Worm (Caenorhabditis elegans) whole organism, young adult: ENCODE results near the gene C16C10.8.

Experiments used
- B0019.2 ChIP-seq: fragments of 200-800 bp; sonication (Bioruptor generic); conservative IDR thresholded peaks from 2 replicates; pipeline ENCODE4 v1.3.6; 2022; ENCODE audit warnings: missing genetic modification reagents, missing genetic modification characterization, missing compliant biosample characterization
- B0336.3 ChIP-seq: fragments of 200-800 bp; sonication (Bioruptor generic); IDR thresholded peaks from 2 replicates; pipeline ENCODE4 v1.3.6; 2022; ENCODE audit warnings: missing genetic modification characterization, missing compliant biosample characterization
- F10E7.11 ChIP-seq: sonication (generic microtip); optimal IDR thresholded peaks from 2 replicates; lab custom pipeline; 2017; ENCODE audit warnings: mild to moderate bottlenecking, missing genetic modification characterization, moderate library complexity, missing compliant biosample characterization
- F22D6.2 ChIP-seq: sonication (generic microtip); optimal IDR thresholded peaks from 2 replicates; lab custom pipeline; 2016; ENCODE audit warnings: mild to moderate bottlenecking, missing genetic modification characterization, missing compliant biosample characterization
- F39B2.1 ChIP-seq: fragments of 200-800 bp; sonication (Bioruptor generic); IDR thresholded peaks from 2 replicates; pipeline ENCODE4 v1.3.6; 2022; ENCODE audit warnings: missing genetic modification reagents, missing genetic modification characterization, missing compliant biosample characterization
- F49E8.2 ChIP-seq: sonication (generic microtip); optimal IDR thresholded peaks from 3 replicates; lab custom pipeline; 2017; ENCODE audit warnings: missing genetic modification characterization, mild to moderate bottlenecking, missing compliant biosample characterization, antibody characterized with exemption, moderate library complexity; ENCODE audit not compliant: insufficient read depth
- K11D2.4 ChIP-seq: fragments of 200-800 bp; sonication (Bioruptor generic); IDR thresholded peaks from 2 replicates; pipeline ENCODE4 v1.3.6; 2022; ENCODE audit warnings: missing genetic modification reagents, missing genetic modification characterization, missing compliant biosample characterization
- K12H6.12 ChIP-seq: fragments of 200-800 bp; sonication (Bioruptor generic); optimal IDR thresholded peaks from 2 replicates; lab custom pipeline; 2018; ENCODE audit warnings: mild to moderate bottlenecking, missing genetic modification characterization, missing compliant biosample characterization
- T26A5.8 ChIP-seq: sonication (generic microtip); optimal IDR thresholded peaks from 2 replicates; lab custom pipeline; 2016; ENCODE audit warnings: missing genetic modification characterization, missing compliant biosample characterization
- Y53F4B.3 ChIP-seq: fragments of 200-800 bp; sonication (Bioruptor generic); IDR thresholded peaks from 2 replicates; pipeline ENCODE4 v1.3.6; 2022; ENCODE audit warnings: missing genetic modification reagents, missing genetic modification characterization, missing compliant biosample characterization
- Y53G8AR.9 ChIP-seq: fragments of 200-800 bp; sonication (Bioruptor generic); conservative IDR thresholded peaks from 2 replicates; pipeline ENCODE4 v1.3.6; 2022; ENCODE audit warnings: missing genetic modification reagents, missing genetic modification characterization, missing compliant biosample characterization
- Y67H2A.10 ChIP-seq: fragments of 200-800 bp; sonication (Bioruptor generic); conservative IDR thresholded peaks from 2 replicates; pipeline ENCODE4 v1.3.6; 2022; ENCODE audit warnings: missing genetic modification reagents, missing genetic modification characterization, missing compliant biosample characterization
- Y95B8A.8 ChIP-seq: fragments of 200-800 bp; sonication (Bioruptor generic); IDR thresholded peaks from 2 replicates; pipeline ENCODE4 v1.3.6; 2022; ENCODE audit warnings: missing genetic modification reagents, missing genetic modification characterization, missing compliant biosample characterization
- ama-1 ChIP-seq, 3 experiments: fragments of 150-350 bp in 1 of 3; sonication (generic microtip) in 2 of 3; optimal IDR thresholded peaks; 2 replicates each; lab custom pipeline; 2014 to 2018; ENCODE audit warnings: missing biosample characterization in 2 of 3, missing genetic modification characterization in 2 of 3, missing genetic modification reagents in 2 of 3
- atf-7 ChIP-seq: sonication (generic microtip); optimal IDR thresholded peaks from 2 replicates; lab custom pipeline; 2017; ENCODE audit warnings: mild to moderate bottlenecking, missing genetic modification characterization, missing compliant biosample characterization
- cebp-2 ChIP-seq: fragments of 200-800 bp; sonication (Bioruptor generic); IDR thresholded peaks from 2 replicates; pipeline ENCODE4 v1.3.6; 2022; ENCODE audit warnings: missing genetic modification characterization, missing compliant biosample characterization
- ceh-100 ChIP-seq: fragments of 200-800 bp; sonication (Bioruptor generic); IDR thresholded peaks from 2 replicates; pipeline ENCODE4 v1.3.6; 2022; ENCODE audit warnings: missing genetic modification reagents, missing genetic modification characterization, missing compliant biosample characterization
- ceh-27 ChIP-seq: fragments of 200-800 bp; sonication (Bioruptor generic); optimal IDR thresholded peaks from 2 replicates; lab custom pipeline; 2018; ENCODE audit warnings: mild to moderate bottlenecking, missing genetic modification characterization, moderate library complexity, missing compliant biosample characterization
- ceh-58 ChIP-seq: fragments of 200-800 bp; sonication (Bioruptor generic); IDR thresholded peaks from 2 replicates; pipeline ENCODE4 v1.3.6; 2022; ENCODE audit warnings: missing genetic modification characterization, missing compliant biosample characterization
- ceh-91 ChIP-seq: fragments of 200-800 bp; sonication (Bioruptor generic); IDR thresholded peaks from 2 replicates; pipeline ENCODE4 v1.3.6; 2022; ENCODE audit warnings: missing genetic modification reagents, missing genetic modification characterization, missing compliant biosample characterization
- dox-1 ChIP-seq: fragments of 200-800 bp; sonication (Bioruptor generic); IDR thresholded peaks from 2 replicates; pipeline ENCODE4 v1.3.6; 2022; ENCODE audit warnings: missing genetic modification reagents, missing genetic modification characterization, missing compliant biosample characterization
- egrh-3 ChIP-seq: fragments of 200-800 bp; sonication (Bioruptor generic); IDR thresholded peaks from 2 replicates; pipeline ENCODE4 v1.3.6; 2022; ENCODE audit warnings: missing genetic modification reagents, missing genetic modification characterization, missing compliant biosample characterization
- gei-17 ChIP-seq: fragments of 200-800 bp; sonication (Bioruptor generic); optimal IDR thresholded peaks from 2 replicates; lab custom pipeline; 2018; ENCODE audit warnings: mild to moderate bottlenecking, missing genetic modification characterization, missing compliant biosample characterization
- him-1 ChIP-seq: sonication (generic microtip); optimal IDR thresholded peaks from 2 replicates; lab custom pipeline; 2016; ENCODE audit warnings: missing genotype, missing genetic modification reagents, missing genetic modification characterization, missing compliant biosample characterization
- hlh-26 ChIP-seq: fragments of 200-800 bp; sonication (Bioruptor generic); conservative IDR thresholded peaks from 2 replicates; pipeline ENCODE4 v1.3.6; 2022; ENCODE audit warnings: missing genetic modification reagents, missing genetic modification characterization, missing compliant biosample characterization
- hmg-1.2 ChIP-seq: fragments of 200-800 bp; sonication (Bioruptor generic); IDR thresholded peaks from 2 replicates; pipeline ENCODE4 v1.3.6; 2022; ENCODE audit warnings: missing genetic modification reagents, missing genetic modification characterization, missing compliant biosample characterization
- hrde-1 ChIP-seq: sonication (generic microtip); optimal IDR thresholded peaks from 2 replicates; lab custom pipeline; 2016; ENCODE audit warnings: missing genetic modification characterization, mild to moderate bottlenecking, missing compliant biosample characterization, moderate library complexity, missing genotype, missing genetic modification reagents, borderline replicate concordance
- let-526 ChIP-seq: fragments of 200-800 bp; sonication (Bioruptor generic); IDR thresholded peaks from 2 replicates; pipeline ENCODE4 v1.3.6; 2022; ENCODE audit warnings: missing genetic modification reagents, missing genetic modification characterization, missing compliant biosample characterization
- lin-54 ChIP-seq: fragments of 200-800 bp; sonication (Bioruptor generic); optimal IDR thresholded peaks from 2 replicates; lab custom pipeline; 2018; ENCODE audit warnings: mild to moderate bottlenecking, missing genetic modification characterization, missing compliant biosample characterization
- madf-10 ChIP-seq: sonication (generic microtip); optimal IDR thresholded peaks from 2 replicates; lab custom pipeline; 2016; ENCODE audit warnings: mild to moderate bottlenecking, missing genetic modification characterization, missing compliant biosample characterization
- mes-4 ChIP-seq: sonication (generic microtip); optimal IDR thresholded peaks from 2 replicates; lab custom pipeline; 2016; ENCODE audit warnings: missing genotype, missing genetic modification characterization, missing compliant biosample characterization
- nfya-1 ChIP-seq: sonication (generic microtip); optimal IDR thresholded peaks from 2 replicates; lab custom pipeline; 2017; ENCODE audit warnings: antibody characterized with exemption, missing compliant biosample characterization, missing genetic modification characterization, borderline replicate concordance; ENCODE audit not compliant: insufficient read depth
- nfya-2 ChIP-seq: fragments of 200-800 bp; sonication (Bioruptor generic); IDR thresholded peaks from 2 replicates; pipeline ENCODE4 v1.3.6; 2022; ENCODE audit warnings: missing genetic modification reagents, missing genetic modification characterization, missing compliant biosample characterization
- nfyb-1 ChIP-seq: fragments of 200-800 bp; sonication (Bioruptor generic); IDR thresholded peaks from 2 replicates; pipeline ENCODE4 v1.3.6; 2022; ENCODE audit warnings: missing genetic modification reagents, missing genetic modification characterization, missing compliant biosample characterization
- nhr-90 ChIP-seq: sonication (generic microtip); optimal IDR thresholded peaks from 2 replicates; lab custom pipeline; 2016; ENCODE audit warnings: missing genotype, mild to moderate bottlenecking, missing genetic modification characterization, missing compliant biosample characterization
- pha-4 ChIP-seq: fragments of 150-350 bp; sonication (generic microtip); optimal IDR thresholded peaks from 2 replicates; lab custom pipeline; 2014; ENCODE audit warnings: missing biosample characterization, missing genetic modification reagents, missing genetic modification characterization
- rec-8 ChIP-seq, 2 experiments: sonication (generic microtip); optimal IDR thresholded peaks; 2 replicates each; lab custom pipeline; 2016; ENCODE audit warnings: mild to moderate bottlenecking in 2 of 2, missing genetic modification characterization in 2 of 2, missing genetic modification reagents in 2 of 2, missing genotype in 2 of 2, missing biosample characterization in 1 of 2, missing compliant biosample characterization in 1 of 2, moderate library complexity in 1 of 2
- snpc-1.3 ChIP-seq: sonication (generic microtip); optimal IDR thresholded peaks from 2 replicates; lab custom pipeline; 2017; ENCODE audit warnings: missing genetic modification characterization, mild to moderate bottlenecking, missing compliant biosample characterization, antibody characterized with exemption, moderate library complexity, missing genotype, missing genetic modification reagents; ENCODE audit not compliant: insufficient read depth
- tbx-9 ChIP-seq: sonication (generic microtip); optimal IDR thresholded peaks from 2 replicates; lab custom pipeline; 2016; ENCODE audit warnings: borderline replicate concordance, missing genetic modification characterization, inconsistent platforms, missing compliant biosample characterization
- tlf-1 ChIP-seq: fragments of 200-800 bp; sonication (Bioruptor generic); optimal IDR thresholded peaks from 2 replicates; lab custom pipeline; 2018; ENCODE audit warnings: mild to moderate bottlenecking, missing genetic modification characterization, missing compliant biosample characterization
- ztf-28 ChIP-seq: fragments of 200-800 bp; sonication (Bioruptor generic); IDR thresholded peaks from 2 replicates; pipeline ENCODE4 v1.3.6; 2022; ENCODE audit warnings: missing genetic modification reagents, missing genetic modification characterization, missing compliant biosample characterization

The C16C10.8 gene

ce11 chrIII:4195306-4196008, 31.5 kb upstream of the C16C10.8 start (continued):
- no peak for TF ChIP-seq hlh-26
- TF ChIP-seq K12H6.12: peak; percentile 39
- no peak for TF ChIP-seq cebp-2 (GFP tag; lab: Robert Waterston, UW)
- no peak for TF ChIP-seq F39B2.1 (GFP tag; lab: Robert Waterston, UW)
- TF ChIP-seq rec-8 (tag; optimal IDR thresholded peaks at IDR 0.05; lab: Kevin White, UChicago): peak in 1 of 2 experiments; percentile 29
- TF ChIP-seq Y53F4B.3 (GFP tag; lab: Robert Waterston, UW): no peak
- peak; percentile 95 for TF ChIP-seq B0336.3 (GFP tag; lab: Robert Waterston, UW)
- peak; percentile 84 for TF ChIP-seq atf-7
- no peak for TF ChIP-seq pha-4 (tag; lab: Kevin White, UChicago)
- TF ChIP-seq ztf-28 (GFP tag; lab: Robert Waterston, UW): no peak
- no peak for TF ChIP-seq T26A5.8
- TF ChIP-seq let-526: 0 out of 2 replicates have a peak, but pooled peaks have one; percentile 49
- TF ChIP-seq K11D2.4 (GFP tag; lab: Robert Waterston, UW): peak; percentile 73
- peak; percentile 94 for TF ChIP-seq Y53G8AR.9 (GFP tag; lab: Robert Waterston, UW)
- no peak for TF ChIP-seq mes-4 (tag; lab: Kevin White, UChicago)
- TF ChIP-seq gei-17: peak; percentile 73
- no peak for TF ChIP-seq him-1
- TF ChIP-seq hrde-1 (tag; lab: Kevin White, UChicago): no peak
- TF ChIP-seq F22D6.2 (tag; lab: Kevin White, UChicago): no peak
- TF ChIP-seq ceh-100: no peak; the same call in 1 of the 2 replicates

- TF ChIP-seq tlf-1 (GFP tag; lab: Kevin White, UChicago) (peak; percentile 13), cebp-2 (GFP tag; lab: Robert Waterston, UW) (0 out of 2 replicates have a peak, but pooled peaks have one; percentile 57), ama-1 (optimal IDR thresholded peaks at IDR 0.05; lab: Kevin White, UChicago) (no peak), ama-1 (GFP tag; optimal IDR thresholded peaks at IDR 0.05; lab: Kevin White, UChicago) (peak in 1 of 2 experiments; percentile 66), B0019.2 (GFP tag; lab: Robert Waterston, UW) (no peak), hmg-1.2 (0 out of 2 replicates have a peak, but pooled peaks have one; percentile 11), Y67H2A.10 (no peak)
Observed at ce11 chrIII:4194349-4195110, 30.6 kb upstream of the C16C10.8 start.

- TF ChIP-seq ceh-27 (GFP tag; lab: Kevin White, UChicago) (peak; percentile 69), F49E8.2 (no peak), nfya-1 (tag; lab: Kevin White, UChicago) (no peak), cebp-2 (GFP tag; lab: Robert Waterston, UW) (no peak), nfya-2 (GFP tag; lab: Robert Waterston, UW) (no peak), tbx-9 (tag; lab: Kevin White, UChicago) (no peak), let-526 (peak; percentile 59; the same call in 1 of the 2 replicates), Y53G8AR.9 (GFP tag; lab: Robert Waterston, UW) (0 out of 2 replicates have a peak, but pooled peaks have one; percentile 56), lin-54 (GFP tag; lab: Kevin White, UChicago) (peak; percentile 67), Y95B8A.8 (GFP tag; lab: Robert Waterston, UW) (0 out of 2 replicates have a peak, but pooled peaks have one; percentile 38), madf-10 (peak; percentile 91), mes-4 (tag; lab: Kevin White, UChicago) (no peak), dox-1 (GFP tag; lab: Robert Waterston, UW) (peak; percentile 92), egrh-3 (no peak), nfyb-1 (GFP tag; lab: Robert Waterston, UW) (peak; percentile 93), Y53F4B.3 (GFP tag; lab: Robert Waterston, UW) (no peak), snpc-1.3 (tag; lab: Kevin White, UChicago) (no peak), F10E7.11 (no peak), ceh-91 (GFP tag; lab: Robert Waterston, UW) (no peak), nhr-90 (tag; lab: Kevin White, UChicago) (peak; percentile 79), him-1 (no peak), ceh-58 (GFP tag; lab: Robert Waterston, UW) (no peak)
Observed at ce11 chrIII:4193659-4194103, 29.7 kb upstream of the C16C10.8 start, which contains the start of gene xbp-1. TSS of gene xbp-1 (plus strand) at chrIII:4193809.
